Worm (Caenorhabditis elegans) whole organism, L3 larva: ENCODE data around the gene asps-1.
A peak's percentile ranks its signal among the peaks of the same experiment; 100 is the strongest.

ENCODE experiments used
- ZK546.5 ChIP-seq: sonication (generic microtip); optimal IDR thresholded peaks from 2 replicates; lab custom pipeline; 2017; ENCODE audit warnings: missing biosample characterization, missing genetic modification characterization
- aly-2 ChIP-seq: fragments of 150-350 bp; optimal IDR thresholded peaks from 2 replicates; lab custom pipeline; 2014; ENCODE audit warnings: missing biosample characterization, missing genetic modification characterization
- ama-1 ChIP-seq: fragments of 150-350 bp; optimal IDR thresholded peaks from 2 replicates; lab custom pipeline; 2018
- ceh-16 ChIP-seq: sonication (generic microtip); optimal IDR thresholded peaks from 2 replicates; lab custom pipeline; 2017; ENCODE audit warnings: missing biosample characterization, missing genetic modification characterization
- ceh-28 ChIP-seq: fragments of 150-350 bp; optimal IDR thresholded peaks from 2 replicates; lab custom pipeline; 2014; ENCODE audit warnings: missing biosample characterization, missing genetic modification reagents, missing genetic modification characterization
- ceh-9 ChIP-seq: sonication (generic microtip); optimal IDR thresholded peaks from 2 replicates; lab custom pipeline; 2018; ENCODE audit warnings: missing biosample characterization, missing genetic modification characterization
- egl-27 ChIP-seq: sonication (generic microtip); optimal IDR thresholded peaks from 4 replicates; lab custom pipeline; 2017; ENCODE audit warnings: missing biosample characterization, missing genetic modification reagents, missing genetic modification characterization
- egl-5 ChIP-seq: fragments of 150-350 bp; optimal IDR thresholded peaks from 2 replicates; lab custom pipeline; 2017; ENCODE audit warnings: missing biosample characterization, missing genetic modification reagents, missing genetic modification characterization, inconsistent platforms
- elt-1 ChIP-seq: fragments of 150-350 bp; optimal IDR thresholded peaks from 2 replicates; lab custom pipeline; 2014; ENCODE audit warnings: missing biosample characterization, missing genetic modification characterization
- elt-2 ChIP-seq: sonication (generic microtip); optimal IDR thresholded peaks from 2 replicates; lab custom pipeline; 2016; ENCODE audit warnings: missing genetic modification reagents, mild to moderate bottlenecking, missing genetic modification characterization, missing compliant biosample characterization
- elt-3 ChIP-seq, 3 experiments: fragments of 150-350 bp in 1 of 3; sonication (generic microtip) in 2 of 3; optimal IDR thresholded peaks; 2 replicates in 2 of 3; 4 replicates in 1 of 3; lab custom pipeline; 2014 to 2017; ENCODE audit warnings: missing biosample characterization in 3 of 3, missing genetic modification characterization in 3 of 3
- eor-1 ChIP-seq, 2 experiments: fragments of 150-350 bp; optimal IDR thresholded peaks; 2 replicates each; lab custom pipeline; 2014 to 2018; ENCODE audit warnings: missing biosample characterization in 2 of 2, missing genetic modification characterization in 2 of 2
- fkh-2 ChIP-seq: fragments of 150-350 bp; optimal IDR thresholded peaks from 2 replicates; lab custom pipeline; 2014; ENCODE audit warnings: missing biosample characterization, missing genetic modification reagents, missing genetic modification characterization
- fos-1 ChIP-seq: fragments of 150-350 bp; optimal IDR thresholded peaks from 2 replicates; lab custom pipeline; 2014; ENCODE audit warnings: missing biosample characterization, missing genetic modification characterization
- hmg-11 ChIP-seq: sonication (generic microtip); optimal IDR thresholded peaks from 2 replicates; lab custom pipeline; 2016; ENCODE audit warnings: missing genetic modification characterization, missing compliant biosample characterization
- lin-15B ChIP-seq: fragments of 150-350 bp; optimal IDR thresholded peaks from 2 replicates; lab custom pipeline; 2014; ENCODE audit warnings: missing biosample characterization, missing genetic modification characterization
- lin-39 ChIP-seq: fragments of 150-350 bp; optimal IDR thresholded peaks from 2 replicates; lab custom pipeline; 2018; ENCODE audit warnings: missing biosample characterization, missing genetic modification reagents, missing genetic modification characterization
- mdl-1 ChIP-seq: fragments of 150-350 bp; optimal IDR thresholded peaks from 2 replicates; lab custom pipeline; 2014; ENCODE audit warnings: missing biosample characterization, missing genetic modification characterization
- mml-1 ChIP-seq: fragments of 150-350 bp; sonication (generic microtip); optimal IDR thresholded peaks from 3 replicates; lab custom pipeline; 2014; ENCODE audit warnings: missing biosample characterization, missing genetic modification characterization
- nfya-1 ChIP-seq: sonication (generic microtip); optimal IDR thresholded peaks from 2 replicates; lab custom pipeline; 2017; ENCODE audit warnings: missing genetic modification characterization, mild to moderate bottlenecking, missing compliant biosample characterization, antibody characterized with exemption, moderate library complexity; ENCODE audit not compliant: insufficient read depth
- nhr-11 ChIP-seq: fragments of 150-350 bp; optimal IDR thresholded peaks from 2 replicates; lab custom pipeline; 2014; ENCODE audit warnings: missing biosample characterization, missing genetic modification characterization
- nhr-12 ChIP-seq: fragments of 150-350 bp; optimal IDR thresholded peaks from 2 replicates; lab custom pipeline; 2014; ENCODE audit warnings: missing biosample characterization, missing genetic modification characterization
- nhr-23 ChIP-seq: fragments of 150-350 bp; optimal IDR thresholded peaks from 2 replicates; lab custom pipeline; 2014; ENCODE audit warnings: missing biosample characterization, missing genetic modification reagents, missing genetic modification characterization
- nhr-237 ChIP-seq: fragments of 150-350 bp; optimal IDR thresholded peaks from 2 replicates; lab custom pipeline; 2014; ENCODE audit warnings: missing biosample characterization, missing genetic modification characterization
- nhr-25 ChIP-seq: sonication (generic microtip); optimal IDR thresholded peaks from 2 replicates; lab custom pipeline; 2017; ENCODE audit warnings: missing biosample characterization, missing genetic modification characterization
- nhr-67 ChIP-seq: fragments of 150-350 bp; optimal IDR thresholded peaks from 2 replicates; lab custom pipeline; 2014; ENCODE audit warnings: missing biosample characterization, missing genetic modification characterization
- nhr-76 ChIP-seq: fragments of 150-350 bp; sonication (generic microtip); optimal IDR thresholded peaks from 5 replicates; lab custom pipeline; 2014; ENCODE audit warnings: missing biosample characterization, missing genetic modification characterization
- nhr-77 ChIP-seq: fragments of 150-350 bp; optimal IDR thresholded peaks from 2 replicates; lab custom pipeline; 2014; ENCODE audit warnings: missing biosample characterization, missing genetic modification characterization
- pha-4 ChIP-seq: fragments of 150-350 bp; optimal IDR thresholded peaks from 2 replicates; lab custom pipeline; 2014; ENCODE audit warnings: missing biosample characterization, missing genetic modification reagents, missing genetic modification characterization
- pqm-1 ChIP-seq: fragments of 150-350 bp; optimal IDR thresholded peaks from 2 replicates; lab custom pipeline; 2017; ENCODE audit warnings: missing biosample characterization, missing genetic modification characterization, inconsistent platforms
- sea-2 ChIP-seq: fragments of 150-350 bp; sonication (generic microtip); optimal IDR thresholded peaks from 4 replicates; lab custom pipeline; 2014; ENCODE audit warnings: missing biosample characterization, missing genetic modification reagents, missing genetic modification characterization
- skn-1 ChIP-seq: fragments of 150-350 bp; optimal IDR thresholded peaks from 2 replicates; lab custom pipeline; 2014; ENCODE audit warnings: missing biosample characterization, missing genetic modification characterization
- snpc-4 ChIP-seq: fragments of 150-350 bp; optimal IDR thresholded peaks from 2 replicates; lab custom pipeline; 2014; ENCODE audit warnings: missing biosample characterization, missing genetic modification characterization
- unc-39 ChIP-seq: sonication (generic microtip); optimal IDR thresholded peaks from 4 replicates; lab custom pipeline; 2017; ENCODE audit warnings: missing biosample characterization, missing genetic modification characterization
- ztf-11 ChIP-seq: fragments of 150-350 bp; optimal IDR thresholded peaks from 2 replicates; lab custom pipeline; 2014; ENCODE audit warnings: missing biosample characterization, missing genetic modification characterization

asps-1 gene

ce11 chrV:10317294-10317693, at the start of gene asps-1:
Gene asps-1 (minus strand): TSS chrV:10317394.
- TF ChIP-seq nhr-237 (tag; lab: Kevin White, UChicago) = no peak
- TF ChIP-seq elt-1 (tag; lab: Kevin White, UChicago) = no peak
- no peak for TF ChIP-seq mdl-1 (tag; lab: Kevin White, UChicago)
- TF ChIP-seq skn-1 = no peak
- no peak for TF ChIP-seq ZK546.5 (tag; lab: Kevin White, UChicago)
- TF ChIP-seq nhr-12 = no peak
- no peak for TF ChIP-seq ama-1 (lab: Kevin White, UChicago)
- no peak for TF ChIP-seq egl-5 (tag; lab: Kevin White, UChicago)
- TF ChIP-seq aly-2 = no peak
- no peak for TF ChIP-seq hmg-11 (tag; lab: Kevin White, UChicago)
- no peak for TF ChIP-seq lin-15B (tag; lab: Kevin White, UChicago)
- TF ChIP-seq fkh-2 (tag; lab: Kevin White, UChicago) = no peak
- no peak for TF ChIP-seq elt-2 (tag; lab: Kevin White, UChicago)
- no peak for TF ChIP-seq nhr-11 (tag; lab: Kevin White, UChicago)
- TF ChIP-seq pha-4 (tag; lab: Kevin White, UChicago) = no peak

DNA sequence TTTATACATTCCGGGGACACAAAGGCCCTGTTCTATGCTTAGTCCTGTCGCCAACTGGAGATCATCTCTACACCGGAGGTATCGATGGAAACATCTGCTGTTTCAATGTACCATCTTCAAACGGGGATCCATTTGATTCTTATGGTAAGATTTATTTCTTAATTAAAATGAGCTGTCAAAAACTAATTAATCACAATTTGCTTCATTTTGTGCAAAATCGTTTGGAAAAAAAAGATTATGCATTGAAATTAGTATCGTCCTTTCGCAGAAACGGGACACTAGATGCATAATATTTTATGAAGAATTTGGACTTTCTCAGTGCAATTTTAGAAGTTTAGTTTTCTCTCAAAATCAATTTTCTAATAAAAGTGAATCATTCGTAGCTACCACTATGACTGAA, 46.6 kb upstream of the asps-1 start:
- TF ChIP-seq nhr-23 (tag; lab: Kevin White, UChicago) = no peak
- TF ChIP-seq ZK546.5 (tag; lab: Kevin White, UChicago) = no peak
- TF ChIP-seq nhr-237 (tag; lab: Kevin White, UChicago) = no peak
- TF ChIP-seq mml-1 (tag; lab: Kevin White, UChicago) = no peak
- TF ChIP-seq nhr-67 (tag; lab: Kevin White, UChicago) = no peak
- no peak for TF ChIP-seq ceh-16 (tag; lab: Kevin White, UChicago)
- TF ChIP-seq eor-1 (tag; optimal IDR thresholded peaks at IDR 0.05; lab: Kevin White, UChicago) = no peak
- TF ChIP-seq nhr-77 (tag; lab: Kevin White, UChicago) = no peak
- TF ChIP-seq ceh-9 (tag; lab: Kevin White, UChicago) = no peak
- no peak for TF ChIP-seq fkh-2 (tag; lab: Kevin White, UChicago)
- no peak for TF ChIP-seq nfya-1
- no peak for TF ChIP-seq nhr-76 (tag; lab: Kevin White, UChicago)
- no peak for TF ChIP-seq nhr-25 (tag; lab: Kevin White, UChicago)
- TF ChIP-seq egl-27 (tag; lab: Kevin White, UChicago) = no peak
- TF ChIP-seq sea-2 = no peak
- no peak for TF ChIP-seq aly-2
- TF ChIP-seq ama-1 (lab: Kevin White, UChicago) = no peak
- TF ChIP-seq unc-39 (tag; lab: Kevin White, UChicago) = no peak

DNA sequence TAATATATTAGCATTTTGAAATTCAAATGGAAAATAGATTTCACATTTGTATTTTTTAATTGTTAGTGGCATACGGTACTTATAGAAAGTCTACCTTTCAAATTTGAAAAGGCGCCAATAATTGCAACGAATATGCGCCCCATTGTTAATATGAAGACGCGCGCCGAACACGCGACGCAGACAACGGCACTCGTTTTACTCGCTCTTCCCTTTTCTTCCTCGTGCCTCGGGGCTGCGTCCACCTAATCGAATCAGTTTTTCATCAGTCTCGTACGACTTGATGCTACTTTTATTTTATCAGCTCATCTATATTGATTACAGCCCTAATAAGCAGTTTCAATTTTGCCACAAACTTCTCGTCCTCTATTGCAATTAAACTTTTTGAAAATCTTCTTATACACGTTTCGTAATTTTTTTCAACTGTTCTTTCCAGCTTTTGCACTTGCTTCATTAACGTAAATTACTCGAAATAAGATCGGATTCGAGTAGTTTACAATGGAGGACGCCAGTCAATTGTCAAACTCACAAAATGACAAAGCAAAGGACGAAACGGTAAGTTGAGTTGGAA, 44.7 kb upstream of the asps-1 start, which contains the start of gene cash-1:
cash-1 (plus strand) TSS at position 432 of the 568 bp plus-strand sequence.
- peak; percentile 93 for TF ChIP-seq lin-15B (tag; lab: Kevin White, UChicago)
- peak; percentile 60 for TF ChIP-seq pqm-1 (tag; lab: Kevin White, UChicago)
- peak; percentile 38 for TF ChIP-seq skn-1
- no peak for TF ChIP-seq elt-3 (tag; optimal IDR thresholded peaks at IDR 0.05; lab: Kevin White, UChicago)
- TF ChIP-seq ceh-28 (tag; lab: Kevin White, UChicago) = peak; percentile 9
- TF ChIP-seq nfya-1 = peak; percentile 74
- TF ChIP-seq nhr-25 (tag; lab: Kevin White, UChicago) = peak; percentile 75
- TF ChIP-seq nhr-237 (tag; lab: Kevin White, UChicago) = no peak
- peak; percentile 87 for TF ChIP-seq pha-4 (tag; lab: Kevin White, UChicago)
- TF ChIP-seq lin-39 = peak; percentile 80
- no peak for TF ChIP-seq fos-1 (tag; lab: Kevin White, UChicago)
- peak; percentile 77 for TF ChIP-seq elt-2 (tag; lab: Kevin White, UChicago)
- TF ChIP-seq ztf-11 = no peak
- peak; percentile 66 for TF ChIP-seq snpc-4 (tag; lab: Kevin White, UChicago)
- peak; percentile 66 for TF ChIP-seq nhr-23 (tag; lab: Kevin White, UChicago)

- TF ChIP-seq elt-1 (tag; lab: Kevin White, UChicago) (no peak), ceh-28 (tag; lab: Kevin White, UChicago) (no peak)
Measured at ce11 chrV:10360186-10360585, 43.0 kb upstream of the asps-1 start.
